Fruit fly (Drosophila melanogaster): ENCODE results near the gene CG32982.

CG32982 gene

DNA sequence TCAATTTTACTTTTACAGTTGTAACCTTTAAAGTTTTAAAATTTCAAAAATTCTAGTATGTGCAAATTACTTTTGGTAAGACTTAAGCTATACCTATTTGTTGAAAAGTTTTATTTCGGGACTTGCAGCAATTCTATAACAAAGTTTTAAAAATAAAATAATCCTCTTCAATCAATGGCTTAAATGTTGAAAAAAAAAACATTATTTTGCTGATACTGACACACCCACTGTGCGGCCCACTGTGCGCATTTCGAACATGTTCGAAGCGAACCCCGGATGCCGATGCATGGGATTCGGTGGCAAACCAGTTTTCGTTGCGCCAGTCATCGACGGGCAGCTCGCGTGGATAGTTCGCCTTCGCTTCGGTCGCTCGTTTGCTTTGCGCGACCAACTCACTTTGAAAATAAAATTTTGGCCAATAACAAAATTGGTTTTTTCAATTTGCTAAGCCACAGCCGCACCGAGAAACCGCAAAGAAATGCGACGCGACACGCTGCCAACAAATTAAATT lies at the start of gene CG32982 (continued):
- TF ChIP-seq CG11456 (GFP tag; IDR thresholded peaks at IDR 0.05) (peak; percentile 89), psq (GFP tag; optimal IDR thresholded peaks at IDR 0.05) (peak; percentile 55), her (GFP tag; optimal IDR thresholded peaks at IDR 0.05) (peak; percentile 78), Gug (GFP tag; IDR thresholded peaks at IDR 0.05) (peak; percentile 80), Asciz (GFP tag; optimal IDR thresholded peaks at IDR 0.05) (peak; percentile 86), CG42726 (GFP tag; IDR thresholded peaks at IDR 0.05; ENCODE audit: partially characterized antibody) (peak; percentile 73; the same call in 1 of the 2 replicates), CG14014 (GFP tag; IDR thresholded peaks at IDR 0.05) (peak; percentile 91), CG2889 (GFP tag; IDR thresholded peaks at IDR 0.05) (no peak; the same call in 1 of the 3 replicates), CG3995 (GFP tag; optimal IDR thresholded peaks at IDR 0.05) (peak; percentile 53), odd (GFP tag; optimal IDR thresholded peaks at IDR 0.05) (peak; percentile 92), org-1 (GFP tag; optimal IDR thresholded peaks at IDR 0.05) (peak; percentile 85), ems (GFP tag; optimal IDR thresholded peaks at IDR 0.05) (peak; percentile 92), CG11723 (GFP tag; optimal IDR thresholded peaks at IDR 0.05) (peak; percentile 82), insv (GFP tag; optimal IDR thresholded peaks at IDR 0.05) (peak; percentile 28 to 61), unc-4 (GFP tag; IDR thresholded peaks at IDR 0.05; ENCODE audit: partially characterized antibody) (no peak), crc (GFP tag; optimal IDR thresholded peaks at IDR 0.05) (peak; percentile 90), bsh (GFP tag; optimal IDR thresholded peaks at IDR 0.05) (peak; percentile 66 to 87), br (optimal IDR thresholded peaks at IDR 0.05) (no peak), Mrtf (GFP tag; IDR thresholded peaks at IDR 0.05) (peak; percentile 84; the same call in 2 of the 3 replicates), CkIIα-i1 (GFP tag; IDR thresholded peaks at IDR 0.05) (no peak), Chrac-16 (GFP tag; optimal IDR thresholded peaks at IDR 0.05) (peak; percentile 90), CG7357 (GFP tag; IDR thresholded peaks at IDR 0.05) (peak; percentile 84), CG10979 (tag; optimal IDR thresholded peaks at IDR 0.05) (peak; percentile 94), Antp (GFP tag; optimal IDR thresholded peaks at IDR 0.05) (peak; percentile 93), dpn (GFP tag; optimal IDR thresholded peaks at IDR 0.05) (peak; percentile 80 to 95), mld (GFP tag; IDR thresholded peaks at IDR 0.05; ENCODE audit: partially characterized antibody) (peak; percentile 52; the same call in 1 of the 3 replicates), sim (GFP tag; IDR thresholded peaks at IDR 0.05) (peak; percentile 83), CG4820 (GFP tag; optimal IDR thresholded peaks at IDR 0.05) (peak; percentile 90), Ravus (GFP tag; IDR thresholded peaks at IDR 0.05) (peak; percentile 41; the same call in 1 of the 2 replicates), CG8290 (GFP tag; optimal IDR thresholded peaks at IDR 0.05) (peak; percentile 88), CG8290 (tag; optimal IDR thresholded peaks at IDR 0.05) (peak; percentile 56 to 82), dati (GFP tag; IDR thresholded peaks at IDR 0.05) (peak; percentile 72), seq (GFP tag; IDR thresholded peaks at IDR 0.05) (peak; percentile 88), Ets65A (GFP tag) (peak; percentile 98), CG16813 (GFP tag; IDR thresholded peaks at IDR 0.05; ENCODE audit: partially characterized antibody) (peak; percentile 36; the same call in 1 of the 3 replicates), sisA (GFP tag; IDR thresholded peaks at IDR 0.05) (no peak; the same call in 1 of the 2 replicates), CG4854 (GFP tag; optimal IDR thresholded peaks at IDR 0.05) (peak; percentile 75), CG6791 (GFP tag; IDR thresholded peaks at IDR 0.05; ENCODE audit: partially characterized antibody) (peak; percentile 54; the same call in 1 of the 3 replicates), nerfin-1 (tag; optimal IDR thresholded peaks at IDR 0.05) (peak; percentile 95), kni (GFP tag; optimal IDR thresholded peaks at IDR 0.05) (peak; percentile 46), CG11398 (GFP tag; optimal IDR thresholded peaks at IDR 0.05) (peak; percentile 82), nau (GFP tag; optimal IDR thresholded peaks at IDR 0.05) (peak; percentile 87), CG32767 (GFP tag; IDR thresholded peaks at IDR 0.05) (peak; percentile 77), CG13287 (GFP tag; IDR thresholded peaks at IDR 0.05; ENCODE audit: partially characterized antibody) (peak; percentile 53; the same call in 1 of the 2 replicates), Dip3 (GFP tag; optimal IDR thresholded peaks at IDR 0.05) (peak; percentile 93), Taf1 (GFP tag; IDR thresholded peaks at IDR 0.05) (peak; percentile 80; the same call in 1 of the 2 replicates), Fer3 (tag; optimal IDR thresholded peaks at IDR 0.05) (peak; percentile 87), Bdp1 (GFP tag; optimal IDR thresholded peaks at IDR 0.05) (peak; percentile 81), Hr78 (GFP tag; optimal IDR thresholded peaks at IDR 0.05) (peak in 1 of 2 experiments; percentile 78), CG17359 (tag; optimal IDR thresholded peaks at IDR 0.05) (peak; percentile 89)

All from whole organism, embryonic.